Fruit fly (Drosophila melanogaster): ENCODE data around the gene CG9135.
A peak's percentile ranks its signal among the peaks of the same experiment; 100 is the strongest.

The CG9135 gene

dm6 chr2L:6070656-6071231 lies 20.1 kb downstream of the CG9135 start, which contains the start of the genes CG9154 and Kr-h2 (continued):
- no peak for TF ChIP-seq caup (GFP tag; optimal IDR thresholded peaks at IDR 0.05; ENCODE audit: severe bottlenecking)
- peak; percentile 41 for TF ChIP-seq CG18011 (GFP tag; optimal IDR thresholded peaks at IDR 0.05)
- TF ChIP-seq CG16813 (GFP tag; IDR thresholded peaks at IDR 0.05; ENCODE audit: partially characterized antibody), result peak; percentile 73
- TF ChIP-seq CG11560 (tag; IDR thresholded peaks at IDR 0.05), result no peak
- no peak for TF ChIP-seq CG3065 (GFP tag; optimal IDR thresholded peaks at IDR 0.05)
- no peak for TF ChIP-seq cad (GFP tag; optimal IDR thresholded peaks at IDR 0.05)
- TF ChIP-seq NFAT (GFP tag; IDR thresholded peaks at IDR 0.05), result no peak
- no peak for TF ChIP-seq bowl (GFP tag; IDR thresholded peaks at IDR 0.05)
- TF ChIP-seq Usf (GFP tag; optimal IDR thresholded peaks at IDR 0.05), result peak; percentile 3
- no peak for TF ChIP-seq CG10147 (GFP tag; optimal IDR thresholded peaks at IDR 0.05)
- TF ChIP-seq CG14710 (tag; optimal IDR thresholded peaks at IDR 0.05), result peak; percentile 69
- no peak for TF ChIP-seq fru (optimal IDR thresholded peaks at IDR 0.05)
- TF ChIP-seq CG30431 (GFP tag; optimal IDR thresholded peaks at IDR 0.05), result no peak
- no peak for TF ChIP-seq CG7786 (GFP tag; optimal IDR thresholded peaks at IDR 0.05)
- TF ChIP-seq Pdp1 (GFP tag; optimal IDR thresholded peaks at IDR 0.05), result peak in 1 of 2 experiments; percentile 18
- TF ChIP-seq croc (GFP tag; conservative IDR thresholded peaks at IDR 0.05), result no peak
- TF ChIP-seq gsb (GFP tag; IDR thresholded peaks at IDR 0.05), result no peak
- peak; percentile 14 for TF ChIP-seq CG11723 (GFP tag; optimal IDR thresholded peaks at IDR 0.05)
- TF ChIP-seq CG12659 (GFP tag; optimal IDR thresholded peaks at IDR 0.05), result peak; percentile 79
- TF ChIP-seq CG2678 (tag; optimal IDR thresholded peaks at IDR 0.05), result peak; percentile 56
- TF ChIP-seq E2f1 (GFP tag; IDR thresholded peaks at IDR 0.05), result 0 out of 2 replicates have a peak, but pooled peaks have one; percentile 11
- TF ChIP-seq CG11085 (GFP tag; IDR thresholded peaks at IDR 0.05), result no peak
- no peak for TF ChIP-seq repo (GFP tag; optimal IDR thresholded peaks at IDR 0.05)
- TF ChIP-seq jing (GFP tag; optimal IDR thresholded peaks at IDR 0.05), result no peak
- no peak for TF ChIP-seq CG33213 (GFP tag; optimal IDR thresholded peaks at IDR 0.05)
- peak; percentile 62 for TF ChIP-seq CG12391 (tag; optimal IDR thresholded peaks at IDR 0.05)
- no peak for TF ChIP-seq CG8388 (GFP tag; optimal IDR thresholded peaks at IDR 0.05)
- TF ChIP-seq CG3726 (GFP tag; IDR thresholded peaks at IDR 0.05), result no peak
- TF ChIP-seq CG2199 (GFP tag; IDR thresholded peaks at IDR 0.05), result no peak
- no peak for TF ChIP-seq CG10431 (GFP tag; optimal IDR thresholded peaks at IDR 0.05)
- TF ChIP-seq Bgb (GFP tag; IDR thresholded peaks at IDR 0.05; ENCODE audit: partially characterized antibody), result peak; percentile 73
- no peak for TF ChIP-seq bcd (GFP tag; optimal IDR thresholded peaks at IDR 0.05)
- no peak for TF ChIP-seq wor (GFP tag; IDR thresholded peaks at IDR 0.05)
- no peak for TF ChIP-seq sr (GFP tag; IDR thresholded peaks at IDR 0.05)
- TF ChIP-seq slou (GFP tag; optimal IDR thresholded peaks at IDR 0.05), result no peak
- peak; percentile 28 for TF ChIP-seq Sry-β (GFP tag; optimal IDR thresholded peaks at IDR 0.05)
- no peak for TF ChIP-seq chn (GFP tag; optimal IDR thresholded peaks at IDR 0.05)
- no peak for TF ChIP-seq HLHmδ (GFP tag; optimal IDR thresholded peaks at IDR 0.05)
- TF ChIP-seq pnt (GFP tag; optimal IDR thresholded peaks at IDR 0.05), result no peak
- no peak for TF ChIP-seq cato (GFP tag; optimal IDR thresholded peaks at IDR 0.05; ENCODE audit: borderline replicate concordance)
- no peak for TF ChIP-seq gce (GFP tag; IDR thresholded peaks at IDR 0.05)
- TF ChIP-seq Hand (GFP tag; optimal IDR thresholded peaks at IDR 0.05), result no peak
- peak; percentile 64 for TF ChIP-seq CG13287 (GFP tag; IDR thresholded peaks at IDR 0.05; ENCODE audit: partially characterized antibody)
- no peak for TF ChIP-seq psq (GFP tag; optimal IDR thresholded peaks at IDR 0.05)
- TF ChIP-seq al (GFP tag; IDR thresholded peaks at IDR 0.05), result no peak
- no peak for TF ChIP-seq en (GFP tag; optimal IDR thresholded peaks at IDR 0.05)
- TF ChIP-seq CG9437 (GFP tag; optimal IDR thresholded peaks at IDR 0.05), result peak; percentile 91
- no peak for TF ChIP-seq lbe (GFP tag; optimal IDR thresholded peaks at IDR 0.05)
- TF ChIP-seq Fer2 (tag; optimal IDR thresholded peaks at IDR 0.05), result peak; percentile 37
- TF ChIP-seq Med (GFP tag), result peak; percentile 75
- TF ChIP-seq CG12769 (tag; optimal IDR thresholded peaks at IDR 0.05), result peak; percentile 5
